Fruit fly (Drosophila melanogaster) whole organism: ENCODE results near the gene CG12020.

Source experiments
- CG8478 ChIP-seq: fragments of >200 bp; optimal IDR thresholded peaks from 2 replicates; lab custom pipeline; 2018; ENCODE audit warnings: inconsistent platforms
- Dll ChIP-seq: fragments of >200 bp; optimal IDR thresholded peaks from 2 replicates; lab custom pipeline; 2017
- EcR ChIP-seq, 2 experiments: fragments of >200 bp; optimal IDR thresholded peaks; 2 replicates each; lab custom pipeline; 2017; ENCODE audit warnings: missing biosample characterization in 2 of 2, missing genetic modification characterization in 2 of 2, missing genetic modification reagents in 2 of 2
- pan ChIP-seq: fragments of >200 bp; optimal IDR thresholded peaks from 2 replicates; lab custom pipeline; 2017
- psq ChIP-seq: fragments of >200 bp; optimal IDR thresholded peaks from 2 replicates; lab custom pipeline; 2017
- usp ChIP-seq: fragments of >200 bp; optimal IDR thresholded peaks from 2 replicates; lab custom pipeline; 2017; ENCODE audit warnings: missing biosample characterization, missing genetic modification characterization, mixed read lengths

DNA sequence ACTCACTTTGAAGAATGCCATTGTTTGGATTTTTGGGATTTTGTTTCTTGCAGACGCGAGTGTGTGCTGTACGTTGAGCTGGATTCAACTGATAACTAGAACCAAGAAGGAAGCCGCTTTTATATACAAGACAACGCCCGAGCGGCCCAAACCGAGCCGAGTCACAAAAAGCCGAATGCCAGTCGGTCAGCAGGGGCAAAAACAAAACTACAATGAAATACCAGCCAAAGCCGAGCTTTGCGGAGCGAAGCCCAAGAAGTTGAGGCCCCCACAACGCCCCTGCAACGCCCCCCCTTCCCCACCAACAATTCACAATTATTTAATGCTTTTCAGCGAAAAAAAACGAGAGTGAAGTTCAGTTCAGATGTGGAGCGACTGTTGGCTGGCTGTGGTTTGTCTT lies 44.9 kb downstream of the CG12020 start, which contains the start of gene Cpr62Bc:
- TF ChIP-seq usp (GFP tag; lab: Kevin White, UChicago) (no peak), EcR (GFP tag; optimal IDR thresholded peaks at IDR 0.05; lab: Kevin White, UChicago) (no peak), pan (lab: Kevin White, UChicago) (no peak), psq (lab: Kevin White, UChicago) (no peak), CG8478 (no peak), Dll (lab: Kevin White, UChicago) (no peak)
